Worm (Caenorhabditis elegans) whole organism, L2 larva: ENCODE data around the gene F08G12.3.

Experiments
- F13H6.1 ChIP-seq: sonication (generic microtip); optimal IDR thresholded peaks from 2 replicates; lab custom pipeline; 2016; ENCODE audit warnings: missing genetic modification characterization, missing compliant biosample characterization
- ama-1 ChIP-seq: fragments of 150-350 bp; optimal IDR thresholded peaks from 2 replicates; lab custom pipeline; 2018; ENCODE audit warnings: inconsistent platforms
- ceh-82 ChIP-seq: fragments of 150-350 bp; optimal IDR thresholded peaks from 2 replicates; lab custom pipeline; 2014; ENCODE audit warnings: missing biosample characterization, missing genetic modification characterization
- nhr-11 ChIP-seq: fragments of 150-350 bp; optimal IDR thresholded peaks from 2 replicates; lab custom pipeline; 2014; ENCODE audit warnings: missing biosample characterization, missing genetic modification characterization
- skn-1 ChIP-seq: sonication (generic microtip); optimal IDR thresholded peaks from 2 replicates; lab custom pipeline; 2017; ENCODE audit warnings: missing biosample characterization, missing genetic modification characterization
- unc-39 ChIP-seq: fragments of 150-350 bp; optimal IDR thresholded peaks from 2 replicates; lab custom pipeline; 2014; ENCODE audit warnings: missing biosample characterization, missing genetic modification characterization
- ztf-11 ChIP-seq: sonication (generic microtip); optimal IDR thresholded peaks from 2 replicates; lab custom pipeline; 2017; ENCODE audit warnings: missing biosample characterization, missing genetic modification characterization
- ztf-4 ChIP-seq: fragments of 150-350 bp; optimal IDR thresholded peaks from 2 replicates; lab custom pipeline; 2014; ENCODE audit warnings: missing biosample characterization, missing genetic modification characterization

ce11 chrX:11324240-11324639 is 24.2 kb downstream of the F08G12.3 start, which contains the start of gene asm-2:
- TF ChIP-seq skn-1 (tag; lab: Kevin White, UChicago) (no peak), nhr-11 (no peak), ama-1 (lab: Kevin White, UChicago) (no peak), F13H6.1 (tag; lab: Kevin White, UChicago) (no peak), ceh-82 (tag; lab: Kevin White, UChicago) (no peak), ztf-4 (tag; lab: Kevin White, UChicago) (no peak), unc-39 (tag; lab: Kevin White, UChicago) (no peak), ztf-11 (tag; lab: Kevin White, UChicago) (no peak)
